Worm (Caenorhabditis elegans): ENCODE results near the gene ttr-35.

DNA sequence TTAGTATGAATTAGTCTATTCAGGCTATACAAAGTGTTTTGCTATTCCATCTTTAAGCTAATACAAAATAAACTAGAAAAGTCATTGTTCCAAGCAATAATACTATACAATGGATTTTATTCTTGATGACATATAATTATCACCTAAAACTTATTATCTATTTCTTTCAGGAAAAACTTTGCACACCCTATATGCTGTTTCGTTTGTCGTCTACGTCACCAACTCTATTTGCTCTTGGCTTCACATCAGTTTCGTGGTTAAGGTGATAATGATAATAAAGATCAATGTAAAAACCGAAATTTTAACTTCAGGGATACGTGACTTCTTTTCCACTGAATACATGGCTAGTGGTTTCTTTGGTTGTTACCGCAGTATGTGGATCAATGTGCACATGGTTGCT is 49.6 kb upstream of the ttr-35 start:
- TF ChIP-seq him-1 (tag; optimal IDR thresholded peaks at IDR 0.05) (no peak), W03F9.2 (tag; optimal IDR thresholded peaks at IDR 0.05) (no peak), dao-5 (tag; optimal IDR thresholded peaks at IDR 0.05) (no peak)

Measured in whole organism, L4/young adult.